Worm (Caenorhabditis elegans): Measurements from ENCODE around the gene C03C10.5.
A peak's percentile ranks its signal among the peaks of the same experiment; 100 is the strongest.

C03C10.5 gene

DNA sequence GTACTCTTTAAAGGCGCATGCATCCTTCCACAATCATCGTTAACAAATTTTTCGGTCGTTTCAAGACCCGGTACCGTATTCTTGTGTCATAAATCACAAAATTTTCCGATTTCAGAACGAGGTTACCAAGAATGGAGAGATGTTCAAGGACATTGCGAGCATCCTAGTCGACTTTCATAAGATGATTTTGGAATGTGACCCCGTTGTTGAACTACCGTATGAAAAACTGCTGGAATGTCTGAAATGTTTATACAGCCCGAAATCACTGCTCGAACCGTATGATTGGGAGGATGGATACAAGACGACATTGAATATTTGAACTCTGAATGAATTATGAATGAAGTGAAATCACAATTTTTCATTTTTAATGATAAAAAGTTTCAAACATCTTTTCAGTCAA lies 1.0 kb upstream of the C03C10.5 start:
- no peak for TF ChIP-seq dmd-9 (GFP tag; IDR thresholded peaks at IDR 0.05)

DNA sequence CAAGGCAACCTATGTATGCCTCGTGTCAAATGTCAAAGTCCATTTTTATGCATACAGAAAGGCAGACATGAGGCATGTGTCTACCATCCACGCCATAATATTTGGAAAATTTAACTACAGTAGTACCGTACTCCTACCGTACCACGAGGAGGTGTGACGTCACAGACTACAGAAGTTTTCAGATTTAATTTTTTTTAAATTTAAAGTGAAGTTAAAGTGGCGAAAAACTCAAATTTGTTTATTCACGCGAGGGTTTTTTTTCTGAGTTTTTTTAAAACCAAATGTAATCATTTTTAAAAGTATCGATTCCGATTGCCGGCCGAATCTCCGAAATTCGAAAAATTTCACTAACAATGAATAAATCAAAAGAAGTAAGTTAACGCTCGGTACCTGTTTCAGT lies 1.1 kb downstream of the C03C10.5 start, which contains the start of gene C03C10.2:
TSS of gene C03C10.2 (plus strand) at position 301 of the 400 bp plus-strand sequence.
- TF ChIP-seq unc-62 (GFP tag; optimal IDR thresholded peaks at IDR 0.05 in 1 of 2) (no peak), unc-62 (tag; optimal IDR thresholded peaks at IDR 0.05) (no peak), nhr-42 (GFP tag; IDR thresholded peaks at IDR 0.05) (no peak), dmd-8 (GFP tag; IDR thresholded peaks at IDR 0.05) (no peak), daf-19 (GFP tag; conservative IDR thresholded peaks at IDR 0.05) (no peak), egl-43 (GFP tag; IDR thresholded peaks at IDR 0.05) (no peak), tag-97 (GFP tag; IDR thresholded peaks at IDR 0.05) (no peak), F37D6.2 (tag; optimal IDR thresholded peaks at IDR 0.05) (no peak)

DNA sequence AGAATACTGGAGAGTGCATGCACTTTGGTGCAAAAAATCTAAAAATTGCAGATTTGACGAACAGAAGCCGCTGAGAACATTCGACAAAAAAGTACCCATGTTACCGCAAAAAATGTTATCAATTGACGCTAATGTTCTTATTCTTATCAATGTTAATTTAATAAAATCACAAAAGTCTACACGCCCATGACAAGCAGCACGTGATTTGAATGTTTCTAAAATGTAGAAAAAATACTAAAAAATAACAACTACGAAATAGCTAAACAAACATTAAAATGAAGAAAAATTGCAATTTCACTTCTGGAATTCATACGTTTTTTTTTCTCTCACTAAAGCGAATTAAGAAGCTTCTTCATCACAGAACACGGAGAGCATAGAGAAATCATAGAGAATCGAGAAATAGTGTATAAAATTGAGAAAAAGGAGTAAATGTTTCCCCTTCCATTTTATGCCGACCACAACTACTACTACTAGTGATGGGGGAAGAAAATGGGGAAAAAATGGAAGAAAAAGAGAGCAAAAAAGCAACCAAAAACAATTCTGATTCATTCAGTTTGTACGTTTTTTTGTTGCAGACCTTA lies 3.5 kb downstream of the C03C10.5 start:
- TF ChIP-seq pqm-1 (tag; optimal IDR thresholded peaks at IDR 0.05) (peak; percentile 36), spr-1 (tag; optimal IDR thresholded peaks at IDR 0.05) (no peak), mes-2 (tag; optimal IDR thresholded peaks at IDR 0.05; ENCODE audit: poor library complexity, severe bottlenecking) (no peak), dve-1 (tag; optimal IDR thresholded peaks at IDR 0.05; ENCODE audit: insufficient read depth) (peak; percentile 54), hlh-30 (tag; optimal IDR thresholded peaks at IDR 0.05; ENCODE audit: insufficient read depth) (peak; percentile 35), lin-38 (GFP tag; IDR thresholded peaks at IDR 0.05) (no peak), unc-62 (GFP tag; optimal IDR thresholded peaks at IDR 0.05 in 1 of 2) (no peak), unc-62 (tag; optimal IDR thresholded peaks at IDR 0.05) (no peak), php-3 (GFP tag; IDR thresholded peaks at IDR 0.05) (0 out of 2 replicates have a peak, but pooled peaks have one; percentile 17), dmd-8 (GFP tag; IDR thresholded peaks at IDR 0.05) (no peak), nhr-77 (tag; optimal IDR thresholded peaks at IDR 0.05) (no peak), hlh-11 (tag; optimal IDR thresholded peaks at IDR 0.05) (peak; percentile 25), daf-16 (GFP tag; optimal IDR thresholded peaks at IDR 0.05) (no peak), daf-16 (tag; optimal IDR thresholded peaks at IDR 0.05) (peak; percentile 62), ceh-32 (tag; optimal IDR thresholded peaks at IDR 0.05; ENCODE audit: poor library complexity) (no peak), dmd-6 (GFP tag; IDR thresholded peaks at IDR 0.05) (peak; percentile 26; the same call in 1 of the 2 replicates), hif-1 (tag; optimal IDR thresholded peaks at IDR 0.05) (peak in 1 of 2 experiments; percentile 9), lsy-2 (tag; optimal IDR thresholded peaks at IDR 0.05) (peak in 1 of 2 experiments; percentile 69), snpc-1.2 (GFP tag; IDR thresholded peaks at IDR 0.05) (no peak), mep-1 (tag; optimal IDR thresholded peaks at IDR 0.05) (peak; percentile 17), Y48G9A.11 (GFP tag; IDR thresholded peaks at IDR 0.05) (no peak), F49E8.2 (tag; optimal IDR thresholded peaks at IDR 0.05; ENCODE audit: borderline replicate concordance) (no peak), sdz-12 (GFP tag; optimal IDR thresholded peaks at IDR 0.05) (no peak), tag-97 (GFP tag; IDR thresholded peaks at IDR 0.05) (no peak), ceh-82 (tag; optimal IDR thresholded peaks at IDR 0.05) (no peak), rbr-2 (tag; optimal IDR thresholded peaks at IDR 0.05) (peak; percentile 11), nhr-28 (tag; optimal IDR thresholded peaks at IDR 0.05) (peak; percentile 39), ces-1 (GFP tag; optimal IDR thresholded peaks at IDR 0.05) (no peak), nhr-6 (tag; optimal IDR thresholded peaks at IDR 0.05) (no peak)

DNA sequence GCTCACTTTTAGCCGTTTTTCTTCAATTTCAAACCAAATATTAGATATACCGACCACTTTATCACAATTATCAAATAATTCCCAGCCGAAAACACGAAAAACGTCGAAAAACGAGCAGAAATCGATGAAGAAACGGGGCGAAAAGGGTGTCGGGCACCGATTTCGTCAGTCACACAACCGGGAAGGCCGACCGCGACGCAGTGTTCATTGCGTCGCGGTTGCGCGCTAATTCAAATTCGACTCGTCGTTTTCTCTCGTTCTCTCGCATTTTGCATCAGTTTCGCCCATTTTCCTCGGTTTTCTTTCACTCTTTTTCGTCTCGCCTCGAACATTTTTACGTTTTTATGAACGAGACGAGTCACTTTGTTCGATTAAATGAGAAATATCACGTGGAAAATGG lies 4.4 kb downstream of the C03C10.5 start:
- TF ChIP-seq fos-1 (tag; optimal IDR thresholded peaks at IDR 0.05), result no peak
- peak; percentile 70 for TF ChIP-seq hlh-11 (tag; optimal IDR thresholded peaks at IDR 0.05)
- TF ChIP-seq pha-4 (GFP tag; IDR thresholded peaks at IDR 0.05), result peak; percentile 39; the same call in 1 of the 2 replicates
- no peak for TF ChIP-seq pha-4 (tag; optimal IDR thresholded peaks at IDR 0.05)
- TF ChIP-seq dpl-1 (GFP tag; optimal IDR thresholded peaks at IDR 0.05), result peak; percentile 87
- peak; percentile 94 for TF ChIP-seq aha-1 (tag)
- TF ChIP-seq nhr-77 (tag; optimal IDR thresholded peaks at IDR 0.05), result peak; percentile 75
- TF ChIP-seq nhr-76 (tag; optimal IDR thresholded peaks at IDR 0.05), result no peak
- no peak for TF ChIP-seq zag-1 (tag; optimal IDR thresholded peaks at IDR 0.05)
- peak in 1 of 2 experiments; percentile 89 for TF ChIP-seq lsy-2 (tag; optimal IDR thresholded peaks at IDR 0.05)
- TF ChIP-seq mes-2 (tag; optimal IDR thresholded peaks at IDR 0.05; ENCODE audit: poor library complexity, severe bottlenecking), result peak; percentile 63
- TF ChIP-seq hlh-30 (tag; optimal IDR thresholded peaks at IDR 0.05; ENCODE audit: insufficient read depth), result peak; percentile 83
- peak; percentile 76 for TF ChIP-seq nhr-11 (tag; optimal IDR thresholded peaks at IDR 0.05)
- no peak for TF ChIP-seq F49E8.2 (tag; optimal IDR thresholded peaks at IDR 0.05; ENCODE audit: borderline replicate concordance)
- peak; percentile 16 for TF ChIP-seq T20F7.1 (GFP tag; optimal IDR thresholded peaks at IDR 0.05)
- peak; percentile 59 for TF ChIP-seq dmd-6 (GFP tag; IDR thresholded peaks at IDR 0.05)
- 0 out of 2 replicates have a peak, but pooled peaks have one; percentile 15 for TF ChIP-seq mdt-29 (GFP tag; IDR thresholded peaks at IDR 0.05)
- peak; percentile 76 for TF ChIP-seq nhr-6 (tag; optimal IDR thresholded peaks at IDR 0.05)
- peak; percentile 29 for TF ChIP-seq mxl-3 (GFP tag; optimal IDR thresholded peaks at IDR 0.05)
- peak in 1 of 2 experiments; percentile 40 for TF ChIP-seq unc-62 (GFP tag; optimal IDR thresholded peaks at IDR 0.05 in 1 of 2)
- no peak for TF ChIP-seq unc-62 (tag; optimal IDR thresholded peaks at IDR 0.05)

Data from whole organism, L4 larva.